Fruit fly (Drosophila melanogaster) whole organism, embryonic: ENCODE data around the gene CG14820.

Experiments used
- Aef1 ChIP-seq: fragments of 200-800 bp; sonication (Bioruptor generic); IDR thresholded peaks from 3 replicates; pipeline ENCODE4 v1.3.6; 2022; ENCODE audit warnings: missing biosample characterization, missing genetic modification characterization
- CG10274 ChIP-seq: fragments of 200-800 bp; sonication (Bioruptor generic); optimal IDR thresholded peaks from 3 replicates; lab custom pipeline; 2017; ENCODE audit warnings: missing biosample characterization, mild to moderate bottlenecking, missing genetic modification characterization
- CG11247 ChIP-seq: fragments of 200-800 bp; sonication (Bioruptor generic); IDR thresholded peaks from 2 replicates; pipeline ENCODE4 v1.3.6; 2022; ENCODE audit warnings: missing biosample characterization, missing genetic modification characterization
- CG14965 ChIP-seq: fragments of 200-800 bp; sonication (Bioruptor generic); optimal IDR thresholded peaks from 2 replicates; lab custom pipeline; 2016; ENCODE audit warnings: missing biosample characterization, missing genetic modification characterization, borderline replicate concordance
- CG17612 ChIP-seq: fragments of 200-800 bp; sonication (Bioruptor generic); IDR thresholded peaks from 2 replicates; pipeline ENCODE4 v1.3.6; 2022; ENCODE audit warnings: missing biosample characterization, missing genetic modification characterization
- CG30020 ChIP-seq: fragments of 200-800 bp; optimal IDR thresholded peaks from 2 replicates; lab custom pipeline; 2019; ENCODE audit warnings: missing biosample characterization, mild to moderate bottlenecking, missing genetic modification characterization, moderate library complexity
- CG31224 ChIP-seq: fragments of 200-800 bp; sonication (Bioruptor generic); IDR thresholded peaks from 2 replicates; pipeline ENCODE4 v1.3.6; 2022; ENCODE audit warnings: missing biosample characterization, missing genetic modification characterization
- CG3281 ChIP-seq: fragments of 200-800 bp; sonication (Bioruptor generic); optimal IDR thresholded peaks from 3 replicates; lab custom pipeline; 2017; ENCODE audit warnings: missing biosample characterization, mild to moderate bottlenecking, missing genetic modification characterization
- CG33557 ChIP-seq: fragments of 200-800 bp; sonication (Bioruptor generic); optimal IDR thresholded peaks from 2 replicates; lab custom pipeline; 2019; ENCODE audit warnings: missing biosample characterization, mild to moderate bottlenecking, missing genetic modification characterization, moderate library complexity
- CG5245 ChIP-seq: fragments of 200-800 bp; sonication (Bioruptor generic); optimal IDR thresholded peaks from 3 replicates; lab custom pipeline; 2016; ENCODE audit warnings: missing biosample characterization, missing genetic modification characterization
- CG9727 ChIP-seq: fragments of 200-800 bp; sonication (Bioruptor generic); optimal IDR thresholded peaks from 3 replicates; lab custom pipeline; 2017; ENCODE audit warnings: missing biosample characterization, mild to moderate bottlenecking, missing genetic modification characterization
- CG9932 ChIP-seq: fragments of 200-800 bp; sonication (Bioruptor generic); IDR thresholded peaks from 2 replicates; pipeline ENCODE4 v1.3.6; 2022; ENCODE audit warnings: missing biosample characterization, missing genetic modification characterization
- Eip74EF ChIP-seq, 2 experiments: fragments of 200-800 bp in 1 of 2; fragments of >200 bp in 1 of 2; sonication (Bioruptor generic) in 1 of 2; optimal IDR thresholded peaks; 2 replicates each; lab custom pipeline; 2017 to 2019; ENCODE audit warnings: missing biosample characterization in 2 of 2, missing genetic modification characterization in 2 of 2, mild to moderate bottlenecking in 1 of 2, moderate library complexity in 1 of 2
- Opbp ChIP-seq: fragments of 200-800 bp; sonication (Bioruptor generic); IDR thresholded peaks from 3 replicates; pipeline ENCODE4 v1.3.6; 2022; ENCODE audit warnings: missing biosample characterization, missing genetic modification characterization; ENCODE audit not compliant: partially characterized antibody
- Optix ChIP-seq: fragments of 200-800 bp; sonication (Bioruptor generic); IDR thresholded peaks from 3 replicates; pipeline ENCODE4 v1.3.6; 2022; ENCODE audit warnings: missing biosample characterization, missing genetic modification characterization
- Rfx ChIP-seq: fragments of 200-800 bp; sonication (Bioruptor generic); IDR thresholded peaks from 2 replicates; pipeline ENCODE4 v1.3.6; 2022; ENCODE audit warnings: missing biosample characterization, missing genetic modification characterization
- Sox102F ChIP-seq: fragments of 200-800 bp; sonication (Bioruptor generic); optimal IDR thresholded peaks from 2 replicates; lab custom pipeline; 2018; ENCODE audit warnings: missing biosample characterization, mild to moderate bottlenecking, missing genetic modification characterization, moderate library complexity
- Ssrp ChIP-seq: fragments of 200-800 bp; sonication (Bioruptor generic); optimal IDR thresholded peaks from 2 replicates; lab custom pipeline; 2018; ENCODE audit warnings: missing biosample characterization, mild to moderate bottlenecking, missing genetic modification characterization, moderate library complexity
- Stat92E ChIP-seq, 3 experiments: fragments of >200 bp in 2 of 3; fragments of 200-800 bp in 1 of 3; sonication (Bioruptor generic) in 1 of 3; optimal IDR thresholded peaks; 2 replicates each; lab custom pipeline; 2017 to 2019; ENCODE audit warnings: missing biosample characterization in 3 of 3, missing genetic modification characterization in 3 of 3, mild to moderate bottlenecking in 1 of 3, moderate library complexity in 1 of 3
- Xbp1 ChIP-seq: fragments of 200-800 bp; sonication (Bioruptor generic); optimal IDR thresholded peaks from 3 replicates; lab custom pipeline; 2016; ENCODE audit warnings: missing biosample characterization, mild to moderate bottlenecking, missing genetic modification characterization
- ac ChIP-seq: fragments of 200-800 bp; sonication (Bioruptor generic); optimal IDR thresholded peaks from 3 replicates; lab custom pipeline; 2017; ENCODE audit warnings: missing biosample characterization, mild to moderate bottlenecking, missing genetic modification characterization
- ash1 ChIP-seq: fragments of 200-800 bp; sonication (Bioruptor generic); optimal IDR thresholded peaks from 2 replicates; lab custom pipeline; 2018; ENCODE audit warnings: missing biosample characterization, mild to moderate bottlenecking, missing genetic modification characterization
- bbx ChIP-seq: fragments of 200-800 bp; sonication (Bioruptor generic); IDR thresholded peaks from 2 replicates; pipeline ENCODE4 v1.3.6; 2022; ENCODE audit warnings: missing biosample characterization, missing genetic modification characterization; ENCODE audit not compliant: partially characterized antibody
- btn ChIP-seq: fragments of 200-800 bp; sonication (Bioruptor generic); optimal IDR thresholded peaks from 2 replicates; lab custom pipeline; 2016; ENCODE audit warnings: missing biosample characterization, missing genetic modification characterization
- disco-r ChIP-seq: fragments of 200-800 bp; sonication (Bioruptor generic); optimal IDR thresholded peaks from 2 replicates; lab custom pipeline; 2016; ENCODE audit warnings: missing biosample characterization, missing genetic modification characterization
- emc ChIP-seq: fragments of 200-800 bp; sonication (Bioruptor generic); optimal IDR thresholded peaks from 2 replicates; lab custom pipeline; 2016; ENCODE audit warnings: missing biosample characterization, missing genetic modification characterization
- gsb-n ChIP-seq: fragments of 200-800 bp; sonication (Bioruptor generic); optimal IDR thresholded peaks from 3 replicates; lab custom pipeline; 2018; ENCODE audit warnings: missing biosample characterization, mild to moderate bottlenecking, missing genetic modification characterization
- jumu ChIP-seq: fragments of 200-800 bp; sonication (Bioruptor generic); optimal IDR thresholded peaks from 3 replicates; lab custom pipeline; 2016; ENCODE audit warnings: missing biosample characterization, missing genetic modification characterization
- kah ChIP-seq: fragments of 200-800 bp; sonication (Bioruptor generic); optimal IDR thresholded peaks from 2 replicates; lab custom pipeline; 2018; ENCODE audit warnings: missing biosample characterization, mild to moderate bottlenecking, missing genetic modification characterization
- kni ChIP-seq: fragments of 200-800 bp; sonication (Bioruptor generic); optimal IDR thresholded peaks from 3 replicates; lab custom pipeline; 2017; ENCODE audit warnings: mild to moderate bottlenecking, missing biosample characterization, missing genetic modification reagents, missing genetic modification characterization
- lilli ChIP-seq: fragments of 200-800 bp; sonication (Bioruptor generic); optimal IDR thresholded peaks from 3 replicates; lab custom pipeline; 2016; ENCODE audit warnings: missing biosample characterization, missing genetic modification characterization
- org-1 ChIP-seq: fragments of 200-800 bp; sonication (Bioruptor generic); optimal IDR thresholded peaks from 2 replicates; lab custom pipeline; 2017; ENCODE audit warnings: missing biosample characterization, missing genetic modification characterization
- prd ChIP-seq, 3 experiments: fragments of >200 bp in 2 of 3; fragments of 200-800 bp in 1 of 3; sonication (Bioruptor generic) in 1 of 3; optimal IDR thresholded peaks in 2 of 3; IDR thresholded peaks in 1 of 3; 2 replicates in 2 of 3; 3 replicates in 1 of 3; pipeline versions ENCODE4 v1.3.6 to Lab custom; 2017 to 2022; ENCODE audit warnings: missing biosample characterization in 1 of 3, missing genetic modification characterization in 1 of 3
- pros ChIP-seq: fragments of 200-800 bp; sonication (Bioruptor generic); optimal IDR thresholded peaks from 3 replicates; lab custom pipeline; 2019; ENCODE audit warnings: missing biosample characterization, mild to moderate bottlenecking, missing genetic modification characterization, moderate library complexity
- row ChIP-seq: fragments of 200-800 bp; sonication (Bioruptor generic); IDR thresholded peaks from 3 replicates; pipeline ENCODE4 v1.3.6; 2022; ENCODE audit warnings: missing biosample characterization, missing genetic modification characterization
- sob ChIP-seq: fragments of 200-800 bp; sonication (Bioruptor generic); IDR thresholded peaks from 2 replicates; pipeline ENCODE4 v1.3.6; 2022; ENCODE audit warnings: missing biosample characterization, missing genetic modification characterization
- tap ChIP-seq: fragments of 200-800 bp; optimal IDR thresholded peaks from 3 replicates; lab custom pipeline; 2019; ENCODE audit warnings: missing biosample characterization, mild to moderate bottlenecking, missing genetic modification characterization, moderate library complexity
- tll ChIP-seq, 2 experiments: fragments of 200-800 bp in 1 of 2; fragments of >200 bp in 1 of 2; sonication (Bioruptor generic) in 1 of 2; optimal IDR thresholded peaks; 2 replicates each; lab custom pipeline; 2017 to 2019; ENCODE audit warnings: missing biosample characterization in 2 of 2, missing genetic modification characterization in 2 of 2, mild to moderate bottlenecking in 1 of 2, moderate library complexity in 1 of 2
- vnd ChIP-seq: fragments of 200-800 bp; sonication (Bioruptor generic); IDR thresholded peaks from 3 replicates; pipeline ENCODE4 v1.3.6; 2022; ENCODE audit warnings: missing biosample characterization, missing genetic modification characterization; ENCODE audit not compliant: partially characterized antibody
- zf30C ChIP-seq: fragments of 200-800 bp; sonication (Bioruptor generic); optimal IDR thresholded peaks from 3 replicates; lab custom pipeline; 2018; ENCODE audit warnings: missing biosample characterization, mild to moderate bottlenecking, missing genetic modification characterization
- zfh1 ChIP-seq: fragments of 200-800 bp; sonication (Bioruptor generic); IDR thresholded peaks from 3 replicates; pipeline ENCODE4 v1.3.6; 2022; ENCODE audit warnings: missing biosample characterization, missing genetic modification characterization

Gene CG14820

dm6 chr3L:6977391-6977790 lies 44.7 kb downstream of the CG14820 start (continued):
- no peak for TF ChIP-seq CG10274 (GFP tag; lab: Kevin White, UChicago)
- TF ChIP-seq bbx: no peak
- TF ChIP-seq CG33557 (GFP tag; lab: Kevin White, UChicago): no peak
- peak; percentile 81 for TF ChIP-seq Sox102F (GFP tag; lab: Kevin White, UChicago)
- peak; percentile 32; the same call in 1 of the 3 replicates for TF ChIP-seq Aef1
- TF ChIP-seq Xbp1 (GFP tag; lab: Kevin White, UChicago): peak; percentile 60
- TF ChIP-seq lilli (GFP tag; lab: Kevin White, UChicago): peak; percentile 3
- 0 out of 2 replicates have a peak, but pooled peaks have one; percentile 7 for TF ChIP-seq CG17612
- TF ChIP-seq ac (GFP tag; lab: Kevin White, UChicago): no peak
- no peak for TF ChIP-seq vnd (GFP tag; lab: Robert Waterston, UW)
- peak; percentile 64 for TF ChIP-seq Ssrp
- no peak for TF ChIP-seq CG9932
- no peak for TF ChIP-seq tll (GFP tag; optimal IDR thresholded peaks at IDR 0.05; lab: Kevin White, UChicago)
- TF ChIP-seq Eip74EF (GFP tag; optimal IDR thresholded peaks at IDR 0.05; lab: Kevin White, UChicago): peak in 1 of 2 experiments; percentile 26
- TF ChIP-seq CG3281 (GFP tag; lab: Kevin White, UChicago): peak; percentile 27
- TF ChIP-seq gsb-n (tag; lab: Kevin White, UChicago): peak; percentile 53
- no peak for TF ChIP-seq kni (GFP tag; lab: Kevin White, UChicago)
- no peak for TF ChIP-seq ash1 (GFP tag; lab: Kevin White, UChicago)
- no peak for TF ChIP-seq disco-r (GFP tag; lab: Kevin White, UChicago)
- TF ChIP-seq CG31224 (GFP tag; lab: Robert Waterston, UW): no peak
- TF ChIP-seq org-1: peak; percentile 9
- TF ChIP-seq CG11247 (GFP tag; lab: Robert Waterston, UW): peak; percentile 37; the same call in 1 of the 2 replicates
- no peak; the same call in 1 of the 2 replicates for TF ChIP-seq sob (GFP tag; lab: Robert Waterston, UW)
- TF ChIP-seq kah: peak; percentile 19
- no peak for TF ChIP-seq jumu (GFP tag; lab: Kevin White, UChicago)
- peak; percentile 36 for TF ChIP-seq zf30C (GFP tag; lab: Kevin White, UChicago)
- peak; percentile 46 for TF ChIP-seq Rfx (GFP tag; lab: Robert Waterston, UW)
- no peak for TF ChIP-seq Opbp (GFP tag; lab: Robert Waterston, UW)
- TF ChIP-seq Stat92E (GFP tag; optimal IDR thresholded peaks at IDR 0.05; lab: Kevin White, UChicago): no peak
- no peak for TF ChIP-seq CG30020 (tag; lab: Kevin White, UChicago)
- TF ChIP-seq tap (tag; lab: Kevin White, UChicago): peak; percentile 26
- peak; percentile 5 for TF ChIP-seq CG5245
- TF ChIP-seq row (GFP tag; lab: Robert Waterston, UW): peak; percentile 72
- TF ChIP-seq prd (optimal IDR thresholded peaks at IDR 0.05; lab: Kevin White, UChicago): no peak
- TF ChIP-seq prd (GFP tag; IDR thresholded peaks at IDR 0.05; lab: Robert Waterston, UW): peak; percentile 72
- TF ChIP-seq CG14965 (GFP tag; lab: Kevin White, UChicago): no peak
- TF ChIP-seq pros (GFP tag; lab: Kevin White, UChicago): no peak
- no peak for TF ChIP-seq btn (GFP tag; lab: Kevin White, UChicago)
- peak; percentile 77 for TF ChIP-seq zfh1 (GFP tag; lab: Robert Waterston, UW)
- no peak for TF ChIP-seq emc (GFP tag; lab: Kevin White, UChicago)
- peak; percentile 72 for TF ChIP-seq CG9727 (GFP tag; lab: Kevin White, UChicago)
- peak; percentile 49; the same call in 1 of the 3 replicates for TF ChIP-seq Optix (GFP tag; lab: Robert Waterston, UW)
- TF ChIP-seq, all 482 proteins: peak for 198
